Worm (Caenorhabditis elegans): ENCODE measurements around the gene luc-7L.

DNA sequence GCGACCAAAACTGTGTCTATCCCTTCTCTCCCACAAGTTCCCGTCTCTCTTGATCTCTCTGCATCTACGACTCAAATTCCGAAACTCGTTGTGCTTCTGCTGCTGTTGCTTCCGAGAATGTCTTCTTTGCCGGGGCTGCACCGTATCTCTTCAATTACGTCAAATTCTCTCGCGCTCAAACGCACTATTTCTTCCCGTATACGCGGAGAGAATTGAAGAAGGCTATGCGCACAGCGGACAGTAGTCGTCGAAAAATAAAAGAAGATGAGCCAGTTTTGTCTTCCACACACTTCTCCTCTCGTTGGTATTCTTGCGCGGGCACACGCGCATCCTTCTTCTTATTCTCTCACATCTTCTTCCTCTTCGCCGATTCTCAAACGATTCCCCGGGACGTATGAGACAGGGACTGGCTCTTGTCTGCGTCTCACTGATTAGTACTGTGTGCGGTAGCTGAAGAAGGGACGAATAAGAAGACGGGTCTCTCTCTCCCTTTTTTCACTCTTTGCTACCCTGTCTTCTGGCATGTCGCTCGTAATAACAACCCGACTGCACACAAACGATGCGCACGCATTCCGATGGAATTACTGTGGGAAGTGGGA lies 30.9 kb downstream of the luc-7L start:
- TF ChIP-seq nhr-28 (tag; optimal IDR thresholded peaks at IDR 0.05) (no peak), ama-1 (optimal IDR thresholded peaks at IDR 0.05) (no peak), pqm-1 (tag; optimal IDR thresholded peaks at IDR 0.05) (no peak), eor-1 (tag; optimal IDR thresholded peaks at IDR 0.05) (no peak), lin-15B (tag; optimal IDR thresholded peaks at IDR 0.05) (no peak), elt-1 (tag; optimal IDR thresholded peaks at IDR 0.05) (no peak)

Measured in whole organism, L3 larva.